Fruit fly (Drosophila melanogaster): ENCODE data around the gene svr.

DNA sequence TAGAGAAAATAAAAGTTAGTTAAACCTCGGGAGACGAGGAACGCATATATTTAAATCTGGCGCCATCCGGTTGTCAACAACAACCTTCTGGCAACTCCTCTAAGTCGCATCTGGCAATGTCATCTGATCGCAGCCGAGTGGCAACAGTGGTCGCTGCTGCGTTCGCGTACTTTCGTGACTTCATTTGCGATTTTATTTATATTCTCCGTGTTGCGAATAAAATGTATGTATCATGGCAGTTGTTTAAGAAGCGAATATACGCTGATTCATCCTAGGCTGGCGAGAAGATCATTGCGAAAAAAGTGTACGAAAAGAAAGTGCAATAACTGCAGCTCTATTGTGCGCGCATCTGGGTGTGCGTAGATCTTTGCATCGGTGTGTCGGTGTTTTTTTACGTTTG is at the start of gene svr:
- TF ChIP-seq CG11762 (GFP tag; optimal IDR thresholded peaks at IDR 0.05; ENCODE audit: insufficient read depth) (no peak), CG16779 (tag; optimal IDR thresholded peaks at IDR 0.05) (no peak), Hr38 (GFP tag; optimal IDR thresholded peaks at IDR 0.05) (no peak), CG15336 (GFP tag; IDR thresholded peaks at IDR 0.05) (no peak), Eip75B (GFP tag; optimal IDR thresholded peaks at IDR 0.05) (no peak), dsx (GFP tag; optimal IDR thresholded peaks at IDR 0.05; ENCODE audit: poor library complexity, severe bottlenecking) (peak; percentile 11), net (GFP tag; optimal IDR thresholded peaks at IDR 0.05) (no peak), Gug (GFP tag; IDR thresholded peaks at IDR 0.05) (no peak), Lpt (GFP tag; optimal IDR thresholded peaks at IDR 0.05) (no peak), CG31627 (GFP tag; optimal IDR thresholded peaks at IDR 0.05) (no peak), Ets21C (GFP tag; optimal IDR thresholded peaks at IDR 0.05) (no peak), eg (GFP tag; IDR thresholded peaks at IDR 0.05) (no peak), CG6854 (GFP tag; optimal IDR thresholded peaks at IDR 0.05) (no peak)

Data from whole organism, prepupa.